Fruit fly (Drosophila melanogaster) whole organism, larva: ENCODE data around the gene Uba5.
A peak's percentile ranks its signal among the peaks of the same experiment; 100 is the strongest.

Experiments
- noc ChIP-seq: fragments of 200-800 bp; sonication (Bioruptor generic); optimal IDR thresholded peaks from 3 replicates; lab custom pipeline; 2019; ENCODE audit warnings: missing biosample characterization, mild to moderate bottlenecking, missing genetic modification characterization, moderate library complexity

Uba5 gene

dm6 chrX:11458912-11459836 lies 24.1 kb upstream of the Uba5 start, which contains the start of gene CG43155:
CG43155 (plus strand) TSS chrX:11459786.
- no peak for TF ChIP-seq noc (tag; lab: Kevin White, UChicago)

DNA sequence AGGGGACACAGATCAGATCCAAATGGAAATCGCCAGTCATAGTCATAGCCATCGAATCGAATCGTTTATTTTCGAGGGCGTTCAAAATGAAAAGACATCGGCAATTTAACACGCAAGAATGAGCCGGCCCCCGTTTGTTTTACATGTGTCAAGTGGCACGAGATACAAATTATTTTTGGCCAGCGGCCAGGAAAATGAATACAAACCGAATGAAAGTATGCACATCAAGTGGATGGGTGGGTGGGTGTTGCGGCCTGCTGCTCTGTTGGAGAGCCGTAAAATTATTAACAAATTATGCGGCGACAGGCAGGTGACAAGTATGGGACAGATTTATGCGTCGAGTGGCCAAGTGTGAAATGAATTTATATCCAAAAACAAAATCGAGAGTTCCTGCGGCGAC lies 19.3 kb upstream of the Uba5 start:
- TF ChIP-seq noc (tag; lab: Kevin White, UChicago), result no peak

dm6 chrX:11466757-11467156 lies 16.6 kb upstream of the Uba5 start:
- no peak for TF ChIP-seq noc (tag; lab: Kevin White, UChicago)

- TF ChIP-seq noc (tag; lab: Kevin White, UChicago), result no peak
These were observed 15.0 kb upstream of the Uba5 start for dm6 chrX:11468304-11468703.

- no peak for TF ChIP-seq noc (tag; lab: Kevin White, UChicago)
These were observed 6.6 kb upstream of the Uba5 start, which contains the start of gene Cyp4g15 for dm6 chrX:11476758-11477157. Cyp4g15 (plus strand) TSS chrX:11477058.

DNA sequence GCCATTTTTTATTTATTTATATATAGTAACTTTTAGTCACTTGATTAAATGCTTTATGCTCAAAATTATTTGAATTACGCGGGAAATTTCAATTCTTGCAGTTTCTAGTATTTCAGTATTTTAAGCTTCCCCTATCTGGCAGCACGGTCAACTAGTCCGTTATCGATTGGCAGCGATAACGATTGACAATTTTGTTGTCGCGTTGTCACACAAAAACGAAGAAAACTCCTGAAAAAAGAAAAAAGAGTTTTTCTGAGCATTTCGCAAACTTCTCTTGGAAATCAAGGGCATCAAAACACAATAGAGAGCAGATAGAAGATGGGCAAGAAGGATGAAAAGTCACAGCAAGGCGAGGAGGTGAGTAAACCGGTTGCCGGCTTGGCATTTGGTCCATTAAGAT lies 1.8 kb downstream of the Uba5 start, which contains the start of gene Spase25:
Gene Spase25, plus strand, starts transcription at position 176 of the 400 bp plus-strand sequence.
- no peak for TF ChIP-seq noc (tag; lab: Kevin White, UChicago)

- no peak for TF ChIP-seq noc (tag; lab: Kevin White, UChicago)
These were observed 8.2 kb downstream of the Uba5 start, which contains the start of gene CG33235 for dm6 chrX:11491473-11491872. CG33235 (minus strand) TSS chrX:11491573.

dm6 chrX:11492205-11492604 lies 8.9 kb downstream of the Uba5 start:
- TF ChIP-seq noc (tag; lab: Kevin White, UChicago), result no peak

DNA sequence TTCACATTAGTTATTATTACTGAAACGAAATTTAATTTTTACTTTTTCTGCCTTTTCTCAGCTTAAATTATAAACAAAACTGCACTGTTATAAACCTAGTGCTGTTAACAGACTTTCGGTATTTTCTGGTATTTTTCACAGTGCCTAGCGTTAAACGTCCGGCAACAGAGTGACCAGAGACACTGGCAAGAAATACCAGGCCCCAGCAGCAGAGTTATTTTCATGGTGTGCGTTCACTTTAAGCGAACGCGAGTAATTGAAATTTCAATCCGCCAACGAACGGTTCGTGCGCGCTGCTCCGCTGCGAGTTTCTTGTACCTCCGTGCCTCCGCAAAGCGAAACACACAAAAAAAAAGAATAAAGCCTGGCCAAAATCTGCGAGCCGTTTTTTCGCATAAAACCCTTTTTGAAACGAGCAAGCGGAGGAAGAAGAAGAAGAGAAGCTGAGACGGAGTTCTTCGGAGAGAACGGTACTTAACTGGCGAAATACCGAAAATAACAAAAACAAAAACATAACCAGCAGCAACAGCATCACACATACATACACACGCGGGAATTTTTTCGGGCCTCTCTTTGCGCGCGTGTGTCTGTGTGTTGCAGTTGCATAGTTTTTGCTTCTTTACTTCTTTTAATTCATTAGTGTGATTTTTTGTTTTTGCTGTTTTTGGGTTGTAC lies 9.7 kb downstream of the Uba5 start, which contains the start of gene Drak:
Gene Drak, plus strand, starts transcription at position 220 of the 675 bp plus-strand sequence.
- peak; percentile 5 for TF ChIP-seq noc (tag; lab: Kevin White, UChicago)

DNA sequence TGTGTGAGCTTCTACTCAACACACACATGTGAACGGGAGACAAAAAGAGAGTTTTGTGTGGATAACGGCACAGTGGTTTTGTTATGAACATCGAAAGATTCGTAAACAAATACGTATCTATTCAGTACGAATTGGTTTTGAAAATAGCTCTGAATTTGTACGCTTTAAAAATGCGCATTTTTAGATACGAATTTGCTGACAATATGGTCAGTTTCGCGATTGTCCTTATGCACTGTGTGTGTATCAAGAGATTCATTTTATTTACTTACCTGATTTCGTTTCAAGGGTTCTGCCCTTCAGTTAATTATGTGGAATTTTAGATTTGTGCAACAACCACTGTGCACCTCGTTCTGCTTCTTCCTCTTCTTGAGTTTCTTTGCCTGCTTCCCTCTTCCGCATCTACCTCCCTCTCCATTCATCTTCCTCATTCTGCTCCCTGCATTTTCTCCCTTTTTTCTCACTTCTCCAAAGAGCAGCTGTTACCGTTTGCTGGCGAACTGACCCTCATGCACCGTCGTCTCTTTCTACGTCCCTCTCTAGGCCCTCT lies 11.5 kb downstream of the Uba5 start:
- TF ChIP-seq noc (tag; lab: Kevin White, UChicago), result peak; percentile 23

DNA sequence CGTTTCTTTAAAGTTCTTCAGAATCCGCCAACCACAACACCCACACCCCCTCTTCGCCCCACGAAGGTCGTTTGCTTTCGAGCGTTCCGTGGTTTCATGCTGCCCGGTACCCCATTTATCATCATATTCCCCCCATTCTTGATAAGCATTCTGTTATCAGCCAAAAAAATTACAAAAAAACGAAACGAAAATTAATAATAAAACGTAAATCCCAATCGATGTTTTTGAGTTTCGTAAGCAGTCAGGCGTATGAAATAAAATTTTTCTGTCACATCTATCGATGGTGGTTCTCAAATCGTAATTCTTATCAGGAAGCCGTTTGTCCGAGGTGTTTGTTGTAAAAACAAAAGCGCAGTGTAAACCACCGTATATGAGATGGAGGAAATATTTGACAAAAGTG lies 12.2 kb downstream of the Uba5 start:
- peak; percentile 53 for TF ChIP-seq noc (tag; lab: Kevin White, UChicago)

- TF ChIP-seq noc (tag; lab: Kevin White, UChicago), result no peak
These were observed 12.9 kb downstream of the Uba5 start for dm6 chrX:11496257-11496656.

DNA sequence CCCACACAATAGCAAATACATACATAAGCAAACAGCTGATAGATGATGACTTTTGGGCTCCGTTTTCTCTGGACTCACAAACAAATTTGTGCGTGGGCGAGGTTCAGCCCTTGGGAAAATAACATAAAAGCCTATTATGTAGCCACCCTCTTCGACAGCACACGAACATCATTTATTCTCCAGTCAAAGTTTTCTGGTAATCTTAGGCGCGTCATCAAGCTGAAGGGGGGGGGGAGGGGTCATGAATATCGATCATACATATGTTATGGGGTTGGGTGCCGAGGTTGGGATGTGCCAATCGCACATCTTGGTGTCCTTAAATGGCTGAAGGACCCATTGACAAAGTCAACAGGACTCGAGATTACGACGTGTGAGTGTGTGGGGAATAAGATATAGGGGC lies 14.8 kb downstream of the Uba5 start:
- TF ChIP-seq noc (tag; lab: Kevin White, UChicago), result no peak

- TF ChIP-seq noc (tag; lab: Kevin White, UChicago), result no peak
These were observed 16.1 kb downstream of the Uba5 start for dm6 chrX:11499454-11499853.

DNA sequence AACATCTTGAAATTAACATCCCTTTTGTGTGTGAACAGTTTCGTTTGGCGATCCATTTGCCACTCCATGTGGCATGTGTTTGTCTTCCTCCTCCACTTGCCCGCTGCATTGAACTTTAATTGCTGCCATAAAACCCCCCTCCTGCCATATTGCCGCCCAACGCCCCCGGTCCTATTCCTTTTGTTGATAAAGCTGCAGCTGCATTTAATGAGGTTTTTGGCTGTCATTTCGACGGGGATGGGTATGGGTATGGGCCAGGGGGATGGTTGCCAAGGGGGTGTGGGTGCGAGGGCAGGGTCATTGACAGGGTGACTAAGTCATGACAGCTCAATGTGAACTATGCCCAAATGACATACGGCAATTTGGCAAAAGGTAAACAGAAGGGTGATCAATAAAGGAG lies 17.0 kb downstream of the Uba5 start:
- TF ChIP-seq noc (tag; lab: Kevin White, UChicago), result no peak
